Fruit fly (Drosophila melanogaster) whole organism, embryonic: ENCODE data around the gene BRWD3.

Experiments used
- ATbp ChIP-seq: fragments of 200-800 bp; sonication (Bioruptor generic); optimal IDR thresholded peaks from 2 replicates; lab custom pipeline; 2017; ENCODE audit warnings: missing biosample characterization, mild to moderate bottlenecking, missing genetic modification characterization, missing genetic modification reagents
- Abd-B ChIP-seq: fragments of 200-800 bp; sonication (Bioruptor generic); optimal IDR thresholded peaks from 2 replicates; lab custom pipeline; 2018; ENCODE audit warnings: missing biosample characterization, mild to moderate bottlenecking, missing genetic modification characterization, moderate library complexity
- CG10209 ChIP-seq: fragments of 200-800 bp; sonication (Bioruptor generic); optimal IDR thresholded peaks from 3 replicates; lab custom pipeline; 2017; ENCODE audit warnings: missing biosample characterization, mild to moderate bottlenecking, missing genetic modification characterization, missing genetic modification reagents
- CG11085 ChIP-seq: fragments of 200-800 bp; sonication (Bioruptor generic); IDR thresholded peaks from 2 replicates; pipeline ENCODE4 v1.3.6; 2022; ENCODE audit warnings: missing biosample characterization, missing genetic modification characterization
- CG11504 ChIP-seq: fragments of 200-800 bp; sonication (Bioruptor generic); optimal IDR thresholded peaks from 3 replicates; lab custom pipeline; 2019; ENCODE audit warnings: missing biosample characterization, mild to moderate bottlenecking, missing genetic modification characterization, moderate library complexity
- CG12744 ChIP-seq: fragments of 200-800 bp; sonication (Bioruptor generic); optimal IDR thresholded peaks from 2 replicates; lab custom pipeline; 2016; ENCODE audit warnings: missing biosample characterization, missing genetic modification characterization
- CG14050 ChIP-seq: fragments of 200-800 bp; sonication (Bioruptor generic); IDR thresholded peaks from 3 replicates; pipeline ENCODE4 v1.3.6; 2022; ENCODE audit warnings: missing biosample characterization, missing genetic modification characterization
- CG14860 ChIP-seq: fragments of 200-800 bp; sonication (Bioruptor generic); IDR thresholded peaks from 3 replicates; pipeline ENCODE4 v1.3.6; 2022; ENCODE audit warnings: missing biosample characterization, missing genetic modification characterization; ENCODE audit not compliant: partially characterized antibody
- CG1602 ChIP-seq: fragments of 200-800 bp; sonication (Bioruptor generic); optimal IDR thresholded peaks from 3 replicates; lab custom pipeline; 2016; ENCODE audit warnings: missing biosample characterization, missing genetic modification characterization
- CG16863 ChIP-seq: fragments of 200-800 bp; sonication (Bioruptor generic); optimal IDR thresholded peaks from 3 replicates; lab custom pipeline; 2016; ENCODE audit warnings: missing biosample characterization, missing genetic modification characterization
- CG18476 ChIP-seq: fragments of 200-800 bp; sonication (Bioruptor generic); optimal IDR thresholded peaks from 2 replicates; lab custom pipeline; 2016; ENCODE audit warnings: missing biosample characterization, mild to moderate bottlenecking, missing genetic modification characterization
- CG18619 ChIP-seq: fragments of 200-800 bp; sonication (Bioruptor generic); optimal IDR thresholded peaks from 3 replicates; lab custom pipeline; 2017; ENCODE audit warnings: missing biosample characterization, mild to moderate bottlenecking, missing genetic modification characterization
- CG2202 ChIP-seq: fragments of 200-800 bp; sonication (Bioruptor generic); optimal IDR thresholded peaks from 2 replicates; lab custom pipeline; 2018; ENCODE audit warnings: missing biosample characterization, mild to moderate bottlenecking, missing genetic modification characterization
- CG2678 ChIP-seq: fragments of 200-800 bp; sonication (Bioruptor generic); optimal IDR thresholded peaks from 3 replicates; lab custom pipeline; 2019; ENCODE audit warnings: missing biosample characterization, mild to moderate bottlenecking, missing genetic modification characterization, moderate library complexity
- CG33213 ChIP-seq: fragments of 200-800 bp; sonication (Bioruptor generic); optimal IDR thresholded peaks from 3 replicates; lab custom pipeline; 2016; ENCODE audit warnings: missing biosample characterization, missing genetic modification characterization
- CG3726 ChIP-seq: fragments of 200-800 bp; sonication (Bioruptor generic); IDR thresholded peaks from 3 replicates; pipeline ENCODE4, ENCODE4 v1.3.6; 2022; ENCODE audit warnings: missing biosample characterization, missing genetic modification characterization
- CG42726 ChIP-seq: fragments of 200-800 bp; sonication (Bioruptor generic); IDR thresholded peaks from 2 replicates; pipeline ENCODE4 v1.3.6; 2022; ENCODE audit warnings: missing biosample characterization, missing genetic modification characterization; ENCODE audit not compliant: partially characterized antibody
- CG4328 ChIP-seq: fragments of 200-800 bp; sonication (Bioruptor generic); optimal IDR thresholded peaks from 3 replicates; lab custom pipeline; 2017; ENCODE audit warnings: missing biosample characterization, missing genetic modification reagents, missing genetic modification characterization
- CG6813 ChIP-seq: fragments of 200-800 bp; sonication (Bioruptor generic); optimal IDR thresholded peaks from 2 replicates; lab custom pipeline; 2017; ENCODE audit warnings: missing biosample characterization, missing genetic modification characterization, mild to moderate bottlenecking, moderate library complexity, missing genetic modification reagents
- CG8089 ChIP-seq: fragments of 200-800 bp; sonication (Bioruptor generic); optimal IDR thresholded peaks from 3 replicates; lab custom pipeline; 2016; ENCODE audit warnings: missing biosample characterization, missing genetic modification characterization
- CG9727 ChIP-seq: fragments of 200-800 bp; sonication (Bioruptor generic); optimal IDR thresholded peaks from 3 replicates; lab custom pipeline; 2017; ENCODE audit warnings: missing biosample characterization, mild to moderate bottlenecking, missing genetic modification characterization
- Dref ChIP-seq: fragments of 200-800 bp; sonication (Bioruptor generic); IDR thresholded peaks from 2 replicates; pipeline ENCODE4 v1.3.6; 2022; ENCODE audit warnings: missing biosample characterization, missing genetic modification characterization
- Hey ChIP-seq: fragments of 200-800 bp; sonication (Bioruptor generic); optimal IDR thresholded peaks from 3 replicates; lab custom pipeline; 2018; ENCODE audit warnings: missing biosample characterization, mild to moderate bottlenecking, missing genetic modification characterization
- Hmr ChIP-seq: fragments of 200-800 bp; sonication (Bioruptor generic); optimal IDR thresholded peaks from 3 replicates; lab custom pipeline; 2017; ENCODE audit warnings: mild to moderate bottlenecking, missing biosample characterization, missing genetic modification reagents, missing genetic modification characterization
- Hr3 ChIP-seq: fragments of 200-800 bp; sonication (Bioruptor generic); optimal IDR thresholded peaks from 3 replicates; lab custom pipeline; 2016; ENCODE audit warnings: missing biosample characterization, missing genetic modification characterization
- Hr51 ChIP-seq, 2 experiments: fragments of 200-800 bp; sonication (Bioruptor generic); optimal IDR thresholded peaks; 2 replicates in 1 of 2; 3 replicates in 1 of 2; lab custom pipeline; 2016 to 2018; ENCODE audit warnings: missing biosample characterization in 2 of 2, missing genetic modification characterization in 2 of 2, mild to moderate bottlenecking in 1 of 2, moderate library complexity in 1 of 2
- MTF-1 ChIP-seq: fragments of 200-800 bp; sonication (Bioruptor generic); optimal IDR thresholded peaks from 2 replicates; lab custom pipeline; 2018; ENCODE audit warnings: missing biosample characterization, mild to moderate bottlenecking, missing genetic modification characterization, borderline replicate concordance
- NFAT ChIP-seq: fragments of 200-800 bp; sonication (Bioruptor generic); IDR thresholded peaks from 2 replicates; pipeline ENCODE4 v1.3.6; 2022; ENCODE audit warnings: missing biosample characterization, missing genetic modification characterization
- Poxn ChIP-seq: fragments of 200-800 bp; sonication (Bioruptor generic); IDR thresholded peaks from 2 replicates; pipeline ENCODE4 v1.3.6; 2022; ENCODE audit warnings: missing biosample characterization, missing genetic modification characterization
- Side ChIP-seq: fragments of 200-800 bp; sonication (Bioruptor generic); optimal IDR thresholded peaks from 2 replicates; lab custom pipeline; 2016; ENCODE audit warnings: missing biosample characterization, missing genetic modification characterization
- Sry-β ChIP-seq: fragments of 200-800 bp; sonication (Bioruptor generic); optimal IDR thresholded peaks from 2 replicates; lab custom pipeline; 2018; ENCODE audit warnings: missing biosample characterization, mild to moderate bottlenecking, missing genetic modification characterization, moderate library complexity
- abd-A ChIP-seq: fragments of 200-800 bp; sonication (Bioruptor generic); optimal IDR thresholded peaks from 3 replicates; lab custom pipeline; 2019; ENCODE audit warnings: missing biosample characterization, mild to moderate bottlenecking, missing genetic modification characterization, moderate library complexity
- caup ChIP-seq: fragments of 200-800 bp; sonication (Bioruptor generic); optimal IDR thresholded peaks from 3 replicates; lab custom pipeline; 2017; ENCODE audit warnings: missing biosample characterization, mild to moderate bottlenecking, missing genetic modification characterization, moderate library complexity; ENCODE audit not compliant: severe bottlenecking
- corto ChIP-seq: fragments of 200-800 bp; sonication (Bioruptor generic); optimal IDR thresholded peaks from 2 replicates; lab custom pipeline; 2016; ENCODE audit warnings: missing biosample characterization, mild to moderate bottlenecking, missing genetic modification characterization, moderate library complexity
- dmrt99B ChIP-seq: fragments of 200-800 bp; sonication (Bioruptor generic); optimal IDR thresholded peaks from 2 replicates; lab custom pipeline; 2018; ENCODE audit warnings: missing biosample characterization, mild to moderate bottlenecking, missing genetic modification characterization, moderate library complexity
- grau ChIP-seq: fragments of 200-800 bp; optimal IDR thresholded peaks from 3 replicates; lab custom pipeline; 2019; ENCODE audit warnings: missing biosample characterization, mild to moderate bottlenecking, missing genetic modification characterization, moderate library complexity
- ind ChIP-seq: fragments of 200-800 bp; sonication (Bioruptor generic); optimal IDR thresholded peaks from 3 replicates; lab custom pipeline; 2016; ENCODE audit warnings: missing biosample characterization, missing genetic modification characterization
- lab ChIP-seq: fragments of 200-800 bp; sonication (Bioruptor generic); optimal IDR thresholded peaks from 3 replicates; lab custom pipeline; 2017; ENCODE audit warnings: missing biosample characterization, missing genetic modification characterization, mild to moderate bottlenecking, moderate library complexity, missing genetic modification reagents
- nau ChIP-seq: fragments of 200-800 bp; sonication (Bioruptor generic); optimal IDR thresholded peaks from 3 replicates; lab custom pipeline; 2017; ENCODE audit warnings: missing biosample characterization, mild to moderate bottlenecking, missing genetic modification characterization, missing genetic modification reagents
- org-1 ChIP-seq: fragments of 200-800 bp; sonication (Bioruptor generic); optimal IDR thresholded peaks from 2 replicates; lab custom pipeline; 2017; ENCODE audit warnings: missing biosample characterization, missing genetic modification characterization
- phol ChIP-seq: fragments of 200-800 bp; sonication (Bioruptor generic); optimal IDR thresholded peaks from 3 replicates; lab custom pipeline; 2018; ENCODE audit warnings: missing biosample characterization, mild to moderate bottlenecking, missing genetic modification characterization, moderate library complexity
- pnt ChIP-seq: fragments of 200-800 bp; sonication (Bioruptor generic); optimal IDR thresholded peaks from 3 replicates; lab custom pipeline; 2016; ENCODE audit warnings: missing biosample characterization, missing genetic modification characterization
- pzg ChIP-seq: fragments of 200-800 bp; sonication (Bioruptor generic); optimal IDR thresholded peaks from 3 replicates; lab custom pipeline; 2018; ENCODE audit warnings: missing biosample characterization, mild to moderate bottlenecking, missing genetic modification characterization, moderate library complexity
- ranshi ChIP-seq: fragments of 200-800 bp; sonication (Bioruptor generic); IDR thresholded peaks from 2 replicates; pipeline ENCODE4 v1.3.6; 2022; ENCODE audit warnings: missing biosample characterization, missing genetic modification characterization
- row ChIP-seq: fragments of 200-800 bp; sonication (Bioruptor generic); IDR thresholded peaks from 3 replicates; pipeline ENCODE4 v1.3.6; 2022; ENCODE audit warnings: missing biosample characterization, missing genetic modification characterization
- scrt ChIP-seq: fragments of 200-800 bp; sonication (Bioruptor generic); optimal IDR thresholded peaks from 2 replicates; lab custom pipeline; 2018; ENCODE audit warnings: missing biosample characterization, mild to moderate bottlenecking, missing genetic modification characterization, moderate library complexity
- sob ChIP-seq: fragments of 200-800 bp; sonication (Bioruptor generic); IDR thresholded peaks from 2 replicates; pipeline ENCODE4 v1.3.6; 2022; ENCODE audit warnings: missing biosample characterization, missing genetic modification characterization
- tgo ChIP-seq: fragments of 200-800 bp; sonication (Bioruptor generic); IDR thresholded peaks from 3 replicates; pipeline ENCODE4 v1.3.6; 2022; ENCODE audit warnings: missing biosample characterization, missing genetic modification characterization
- vvl ChIP-seq: fragments of 200-800 bp; sonication (Bioruptor generic); IDR thresholded peaks from 2 replicates; pipeline ENCODE4 v1.3.6; 2022; ENCODE audit warnings: missing biosample characterization, missing genetic modification characterization
- wek ChIP-seq: fragments of 200-800 bp; sonication (Bioruptor generic); optimal IDR thresholded peaks from 3 replicates; lab custom pipeline; 2018; ENCODE audit warnings: missing biosample characterization, mild to moderate bottlenecking, missing genetic modification characterization, moderate library complexity

BRWD3 gene

dm6 chr3R:24298534-24298936 lies 20.3 kb upstream of the BRWD3 start:
- TF ChIP-seq ATbp (GFP tag; lab: Kevin White, UChicago), result peak; percentile 39
- TF ChIP-seq ranshi, result no peak; the same call in 1 of the 2 replicates
- no peak for TF ChIP-seq Poxn (GFP tag; lab: Robert Waterston, UW)
- peak; percentile 73 for TF ChIP-seq vvl (GFP tag; lab: Robert Waterston, UW)
- TF ChIP-seq dmrt99B (tag; lab: Kevin White, UChicago), result peak; percentile 24
- TF ChIP-seq Abd-B (GFP tag; lab: Kevin White, UChicago), result no peak
- TF ChIP-seq MTF-1 (GFP tag; lab: Kevin White, UChicago), result peak; percentile 23
- TF ChIP-seq lab (GFP tag; lab: Kevin White, UChicago), result peak; percentile 54
- no peak for TF ChIP-seq CG12744
- TF ChIP-seq Side (GFP tag; lab: Kevin White, UChicago), result no peak
- TF ChIP-seq CG14860 (GFP tag; lab: Robert Waterston, UW), result no peak
- TF ChIP-seq corto (GFP tag; lab: Kevin White, UChicago), result no peak
- peak; percentile 44 for TF ChIP-seq row (GFP tag; lab: Robert Waterston, UW)
- no peak for TF ChIP-seq CG8089 (GFP tag; lab: Kevin White, UChicago)
- TF ChIP-seq Hr3, result peak; percentile 28
- TF ChIP-seq CG4328 (GFP tag; lab: Kevin White, UChicago), result no peak
- no peak for TF ChIP-seq CG11085 (GFP tag; lab: Robert Waterston, UW)
- no peak for TF ChIP-seq CG14050
- no peak for TF ChIP-seq scrt (GFP tag; lab: Kevin White, UChicago)
- no peak for TF ChIP-seq pnt (GFP tag; lab: Kevin White, UChicago)
- TF ChIP-seq CG2202, result no peak
- no peak for TF ChIP-seq tgo (GFP tag; lab: Robert Waterston, UW)
- TF ChIP-seq CG18619 (GFP tag; lab: Kevin White, UChicago), result no peak
- TF ChIP-seq CG3726 (GFP tag; lab: Robert Waterston, UW), result no peak
- peak; percentile 26 for TF ChIP-seq Hmr (GFP tag; lab: Kevin White, UChicago)
- TF ChIP-seq CG18476 (GFP tag; lab: Kevin White, UChicago), result no peak
- no peak for TF ChIP-seq Dref
- peak in 1 of 2 experiments; percentile 18 for TF ChIP-seq Hr51 (GFP tag; optimal IDR thresholded peaks at IDR 0.05; lab: Kevin White, UChicago)
- peak; percentile 34 for TF ChIP-seq grau (tag; lab: Kevin White, UChicago)
- peak; percentile 17 for TF ChIP-seq caup (GFP tag; lab: Kevin White, UChicago)
- TF ChIP-seq org-1, result no peak
- peak; percentile 17 for TF ChIP-seq CG9727
- TF ChIP-seq Hey, result no peak
- peak; percentile 52 for TF ChIP-seq wek (GFP tag; lab: Kevin White, UChicago)
- TF ChIP-seq ind, result no peak
- peak; percentile 39 for TF ChIP-seq CG11504
- TF ChIP-seq CG33213 (GFP tag; lab: Kevin White, UChicago), result no peak
- no peak for TF ChIP-seq CG16863 (GFP tag; lab: Kevin White, UChicago)
- peak; percentile 7 for TF ChIP-seq CG6813 (GFP tag; lab: Kevin White, UChicago)
- no peak for TF ChIP-seq CG42726 (GFP tag; lab: Robert Waterston, UW)
- no peak for TF ChIP-seq abd-A (tag; lab: Kevin White, UChicago)
- no peak for TF ChIP-seq sob (GFP tag; lab: Robert Waterston, UW)
- TF ChIP-seq nau (GFP tag; lab: Kevin White, UChicago), result peak; percentile 24
- no peak for TF ChIP-seq NFAT (GFP tag; lab: Robert Waterston, UW)
- no peak for TF ChIP-seq pzg (GFP tag; lab: Kevin White, UChicago)
- TF ChIP-seq CG1602 (GFP tag; lab: Kevin White, UChicago), result no peak
- no peak for TF ChIP-seq Sry-β
- peak; percentile 0 for TF ChIP-seq CG10209
- TF ChIP-seq phol (tag; lab: Kevin White, UChicago), result peak; percentile 54
- TF ChIP-seq CG2678, result peak; percentile 28
